Worm (Caenorhabditis elegans) whole organism, L4/young adult: ENCODE measurements around the gene glna-2.

Experiments used
- W03F9.2 ChIP-seq: fragments of 150-350 bp; optimal IDR thresholded peaks from 2 replicates; lab custom pipeline; 2014; ENCODE audit warnings: missing biosample characterization, missing genetic modification characterization
- him-1 ChIP-seq: sonication (generic microtip); optimal IDR thresholded peaks from 2 replicates; lab custom pipeline; 2016; ENCODE audit warnings: missing genotype, missing genetic modification reagents, missing genetic modification characterization, missing compliant biosample characterization

DNA sequence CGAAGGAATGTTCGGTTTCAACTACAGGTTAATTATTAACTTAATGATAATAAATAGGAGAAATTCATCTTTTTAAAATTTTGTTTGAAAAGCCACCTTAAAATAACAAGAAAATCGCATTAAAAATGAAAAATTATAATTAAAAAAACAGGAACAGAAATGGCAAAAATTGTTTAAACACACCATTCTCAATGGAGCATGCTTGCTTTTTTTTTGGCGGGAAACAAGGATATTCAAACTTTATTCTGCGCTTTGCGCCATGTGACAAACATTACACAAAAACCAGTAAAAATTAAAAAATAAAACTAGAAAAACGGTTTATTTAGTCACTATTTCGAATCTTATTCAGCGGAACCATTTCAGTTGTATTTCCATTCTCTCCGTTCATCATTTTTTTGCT is 20.3 kb downstream of the glna-2 start:
- TF ChIP-seq him-1 (no peak), W03F9.2 (tag; lab: Kevin White, UChicago) (no peak)
